Fruit fly (Drosophila melanogaster) whole organism, embryonic: ENCODE measurements around the gene Shal.

ENCODE experiments used
- Adf1 ChIP-seq: fragments of 200-800 bp; sonication (Bioruptor generic); IDR thresholded peaks from 2 replicates; pipeline ENCODE4 v1.3.6; 2022; ENCODE audit warnings: missing biosample characterization, missing genetic modification characterization
- Bdp1 ChIP-seq: fragments of 200-800 bp; sonication (Bioruptor generic); optimal IDR thresholded peaks from 3 replicates; lab custom pipeline; 2016; ENCODE audit warnings: missing biosample characterization, missing genetic modification characterization
- CG10274 ChIP-seq: fragments of 200-800 bp; sonication (Bioruptor generic); optimal IDR thresholded peaks from 3 replicates; lab custom pipeline; 2017; ENCODE audit warnings: missing biosample characterization, mild to moderate bottlenecking, missing genetic modification characterization
- CG11085 ChIP-seq: fragments of 200-800 bp; sonication (Bioruptor generic); IDR thresholded peaks from 2 replicates; pipeline ENCODE4 v1.3.6; 2022; ENCODE audit warnings: missing biosample characterization, missing genetic modification characterization
- CG11398 ChIP-seq: fragments of 200-800 bp; sonication (Bioruptor generic); optimal IDR thresholded peaks from 2 replicates; lab custom pipeline; 2016; ENCODE audit warnings: missing biosample characterization, missing genetic modification characterization
- CG13123 ChIP-seq: fragments of 200-800 bp; sonication (Bioruptor generic); optimal IDR thresholded peaks from 2 replicates; lab custom pipeline; 2016; ENCODE audit warnings: missing biosample characterization, missing genetic modification characterization
- CG13287 ChIP-seq: fragments of 200-800 bp; sonication (Bioruptor generic); IDR thresholded peaks from 2 replicates; pipeline ENCODE4 v1.3.6; 2022; ENCODE audit warnings: missing biosample characterization, missing genetic modification characterization; ENCODE audit not compliant: partially characterized antibody
- CG17186 ChIP-seq: fragments of 200-800 bp; sonication (Bioruptor generic); optimal IDR thresholded peaks from 3 replicates; lab custom pipeline; 2017; ENCODE audit warnings: missing biosample characterization, missing genetic modification reagents, missing genetic modification characterization
- CG17328 ChIP-seq: fragments of 200-800 bp; sonication (Bioruptor generic); IDR thresholded peaks from 2 replicates; pipeline ENCODE4 v1.3.6; 2022; ENCODE audit warnings: missing biosample characterization, missing genetic modification characterization
- CG2120 ChIP-seq: fragments of 200-800 bp; sonication (Bioruptor generic); optimal IDR thresholded peaks from 3 replicates; lab custom pipeline; 2016; ENCODE audit warnings: missing biosample characterization, missing genetic modification characterization
- CG2678 ChIP-seq: fragments of 200-800 bp; sonication (Bioruptor generic); optimal IDR thresholded peaks from 3 replicates; lab custom pipeline; 2019; ENCODE audit warnings: missing biosample characterization, mild to moderate bottlenecking, missing genetic modification characterization, moderate library complexity
- CG2875 ChIP-seq: fragments of 200-800 bp; sonication (Bioruptor generic); optimal IDR thresholded peaks from 2 replicates; lab custom pipeline; 2017; ENCODE audit warnings: missing biosample characterization, mild to moderate bottlenecking, missing genetic modification characterization, missing genetic modification reagents
- CG32532 ChIP-seq: fragments of 200-800 bp; sonication (Bioruptor generic); IDR thresholded peaks from 2 replicates; pipeline ENCODE4 v1.3.6; 2022; ENCODE audit warnings: missing biosample characterization, missing genetic modification characterization
- CG3995 ChIP-seq: fragments of 200-800 bp; sonication (Bioruptor generic); optimal IDR thresholded peaks from 3 replicates; lab custom pipeline; 2016; ENCODE audit warnings: missing biosample characterization, missing genetic modification characterization
- CG42726 ChIP-seq: fragments of 200-800 bp; sonication (Bioruptor generic); IDR thresholded peaks from 2 replicates; pipeline ENCODE4 v1.3.6; 2022; ENCODE audit warnings: missing biosample characterization, missing genetic modification characterization; ENCODE audit not compliant: partially characterized antibody
- CG4404 ChIP-seq: fragments of 200-800 bp; sonication (Bioruptor generic); IDR thresholded peaks from 2 replicates; pipeline ENCODE4 v1.3.6; 2022; ENCODE audit warnings: missing biosample characterization, missing genetic modification characterization
- CG4730 ChIP-seq: fragments of 200-800 bp; sonication (Bioruptor generic); IDR thresholded peaks from 2 replicates; pipeline ENCODE4 v1.3.6; 2022; ENCODE audit warnings: missing biosample characterization, missing genetic modification characterization
- CG6272 ChIP-seq: fragments of 200-800 bp; sonication (Bioruptor generic); IDR thresholded peaks from 2 replicates; pipeline ENCODE4 v1.3.6; 2022; ENCODE audit warnings: missing biosample characterization, missing genetic modification characterization
- CG6765 ChIP-seq: fragments of 200-800 bp; sonication (Bioruptor generic); optimal IDR thresholded peaks from 3 replicates; lab custom pipeline; 2017; ENCODE audit warnings: missing biosample characterization, mild to moderate bottlenecking, missing genetic modification characterization
- CG7928 ChIP-seq: fragments of 200-800 bp; sonication (Bioruptor generic); optimal IDR thresholded peaks from 2 replicates; lab custom pipeline; 2017; ENCODE audit warnings: missing biosample characterization, mild to moderate bottlenecking, missing genetic modification characterization
- CG9215 ChIP-seq: fragments of 200-800 bp; sonication (Bioruptor generic); IDR thresholded peaks from 2 replicates; pipeline ENCODE4 v1.3.6; 2022; ENCODE audit warnings: missing biosample characterization, missing genetic modification characterization
- CG9609 ChIP-seq: fragments of 200-800 bp; sonication (Bioruptor generic); optimal IDR thresholded peaks from 3 replicates; lab custom pipeline; 2016; ENCODE audit warnings: missing biosample characterization, missing genetic modification characterization
- Dbx ChIP-seq: fragments of 200-800 bp; sonication (Bioruptor generic); IDR thresholded peaks from 3 replicates; pipeline ENCODE4 v1.3.6; 2022; ENCODE audit warnings: missing biosample characterization, missing genetic modification characterization
- Doc3 ChIP-seq: fragments of 200-800 bp; sonication (Bioruptor generic); IDR thresholded peaks from 3 replicates; pipeline ENCODE4 v1.3.6; 2022; ENCODE audit warnings: missing biosample characterization, missing genetic modification characterization; ENCODE audit not compliant: partially characterized antibody
- E2f2 ChIP-seq: fragments of 200-800 bp; sonication (Bioruptor generic); IDR thresholded peaks from 2 replicates; pipeline ENCODE4 v1.3.6; 2022; ENCODE audit warnings: missing biosample characterization, missing genetic modification characterization
- Hr39 ChIP-seq: fragments of >200 bp; optimal IDR thresholded peaks from 2 replicates; lab custom pipeline; 2017
- Kr ChIP-seq: fragments of 200-800 bp; sonication (Bioruptor generic); optimal IDR thresholded peaks from 2 replicates; lab custom pipeline; 2017; ENCODE audit warnings: missing biosample characterization, mild to moderate bottlenecking, missing genetic modification characterization
- MESR4 ChIP-seq: fragments of 200-800 bp; sonication (Bioruptor generic); optimal IDR thresholded peaks from 2 replicates; lab custom pipeline; 2018; ENCODE audit warnings: missing biosample characterization, mild to moderate bottlenecking, missing genetic modification characterization, moderate library complexity
- Meics ChIP-seq: fragments of 200-800 bp; sonication (Bioruptor generic); optimal IDR thresholded peaks from 2 replicates; lab custom pipeline; 2017; ENCODE audit warnings: missing biosample characterization, mild to moderate bottlenecking, missing genetic modification characterization
- Nf-YA ChIP-seq: fragments of 200-800 bp; sonication (Bioruptor generic); IDR thresholded peaks from 2 replicates; pipeline ENCODE4 v1.3.6; 2022; ENCODE audit warnings: missing biosample characterization, missing genetic modification characterization
- Spps ChIP-seq: fragments of 200-800 bp; sonication (Bioruptor generic); optimal IDR thresholded peaks from 2 replicates; lab custom pipeline; 2018; ENCODE audit warnings: missing biosample characterization, mild to moderate bottlenecking, missing genetic modification characterization
- Tbp ChIP-seq: fragments of >200 bp; optimal IDR thresholded peaks from 2 replicates; lab custom pipeline; 2018; ENCODE audit warnings: missing biosample characterization, missing genetic modification characterization
- ase ChIP-seq: fragments of 200-800 bp; sonication (Bioruptor generic); IDR thresholded peaks from 3 replicates; pipeline ENCODE4 v1.3.6; 2022; ENCODE audit warnings: missing biosample characterization, missing genetic modification characterization
- bigmax ChIP-seq: fragments of 200-800 bp; sonication (Bioruptor generic); optimal IDR thresholded peaks from 2 replicates; lab custom pipeline; 2018; ENCODE audit warnings: missing biosample characterization, mild to moderate bottlenecking, missing genetic modification characterization
- cad ChIP-seq: fragments of >200 bp; optimal IDR thresholded peaks from 2 replicates; lab custom pipeline; 2017; ENCODE audit warnings: missing biosample characterization, missing genetic modification characterization
- cato ChIP-seq: fragments of 200-800 bp; sonication (Bioruptor generic); optimal IDR thresholded peaks from 2 replicates; lab custom pipeline; 2016; ENCODE audit warnings: missing biosample characterization, missing genetic modification characterization, borderline replicate concordance
- fd102C ChIP-seq: fragments of 200-800 bp; sonication (Bioruptor generic); optimal IDR thresholded peaks from 2 replicates; lab custom pipeline; 2018; ENCODE audit warnings: missing biosample characterization, mild to moderate bottlenecking, missing genetic modification characterization, moderate library complexity
- fd3F ChIP-seq: fragments of 200-800 bp; sonication (Bioruptor generic); optimal IDR thresholded peaks from 2 replicates; lab custom pipeline; 2018; ENCODE audit warnings: missing biosample characterization, mild to moderate bottlenecking, missing genetic modification characterization, moderate library complexity
- insv ChIP-seq, 2 experiments: fragments of 200-800 bp; sonication (Bioruptor generic); optimal IDR thresholded peaks; 3 replicates each; lab custom pipeline; 2016 to 2018; ENCODE audit warnings: missing biosample characterization in 2 of 2, missing genetic modification characterization in 2 of 2
- kah ChIP-seq: fragments of 200-800 bp; sonication (Bioruptor generic); optimal IDR thresholded peaks from 2 replicates; lab custom pipeline; 2018; ENCODE audit warnings: missing biosample characterization, mild to moderate bottlenecking, missing genetic modification characterization
- lola ChIP-seq, 3 experiments: fragments of >200 bp in 2 of 3; fragments of 200-800 bp in 1 of 3; sonication (Bioruptor generic) in 1 of 3; optimal IDR thresholded peaks; 2 replicates each; lab custom pipeline; 2017 to 2019; ENCODE audit warnings: missing biosample characterization in 3 of 3, missing genetic modification characterization in 3 of 3, mild to moderate bottlenecking in 1 of 3, moderate library complexity in 1 of 3
- oc ChIP-seq: fragments of 200-800 bp; sonication (Bioruptor generic); optimal IDR thresholded peaks from 2 replicates; lab custom pipeline; 2018; ENCODE audit warnings: missing biosample characterization, mild to moderate bottlenecking, missing genetic modification characterization, moderate library complexity
- onecut ChIP-seq: fragments of 200-800 bp; sonication (Bioruptor generic); IDR thresholded peaks from 2 replicates; pipeline ENCODE4 v1.3.6; 2022; ENCODE audit warnings: missing biosample characterization, missing genetic modification characterization
- sens ChIP-seq: fragments of 200-800 bp; sonication (Bioruptor generic); peaks from one replicate; lab custom pipeline; 2016; ENCODE audit warnings: missing biosample characterization, missing genetic modification characterization
- slbo ChIP-seq: fragments of 200-800 bp; sonication (Bioruptor generic); IDR thresholded peaks from 2 replicates; pipeline ENCODE4 v1.3.6; 2022; ENCODE audit warnings: missing biosample characterization, missing genetic modification characterization
- slou ChIP-seq: fragments of 200-800 bp; sonication (Bioruptor generic); optimal IDR thresholded peaks from 3 replicates; lab custom pipeline; 2016; ENCODE audit warnings: missing biosample characterization, missing genetic modification characterization
- slp2 ChIP-seq: fragments of 200-800 bp; sonication (Bioruptor generic); optimal IDR thresholded peaks from 2 replicates; lab custom pipeline; 2016; ENCODE audit warnings: missing biosample characterization, missing genetic modification characterization
- stwl ChIP-seq: fragments of 200-800 bp; sonication (Bioruptor generic); optimal IDR thresholded peaks from 3 replicates; lab custom pipeline; 2018; ENCODE audit warnings: missing biosample characterization, mild to moderate bottlenecking, missing genetic modification characterization, moderate library complexity
- toy ChIP-seq: fragments of 200-800 bp; sonication (Bioruptor generic); IDR thresholded peaks from 2 replicates; pipeline ENCODE4 v1.3.6; 2022; ENCODE audit warnings: missing biosample characterization, missing genetic modification characterization
- unpg ChIP-seq: fragments of 200-800 bp; sonication (Bioruptor generic); optimal IDR thresholded peaks from 3 replicates; lab custom pipeline; 2018; ENCODE audit warnings: missing biosample characterization, mild to moderate bottlenecking, missing genetic modification characterization, moderate library complexity
- wek ChIP-seq: fragments of 200-800 bp; sonication (Bioruptor generic); optimal IDR thresholded peaks from 3 replicates; lab custom pipeline; 2018; ENCODE audit warnings: missing biosample characterization, mild to moderate bottlenecking, missing genetic modification characterization, moderate library complexity

Gene Shal

DNA sequence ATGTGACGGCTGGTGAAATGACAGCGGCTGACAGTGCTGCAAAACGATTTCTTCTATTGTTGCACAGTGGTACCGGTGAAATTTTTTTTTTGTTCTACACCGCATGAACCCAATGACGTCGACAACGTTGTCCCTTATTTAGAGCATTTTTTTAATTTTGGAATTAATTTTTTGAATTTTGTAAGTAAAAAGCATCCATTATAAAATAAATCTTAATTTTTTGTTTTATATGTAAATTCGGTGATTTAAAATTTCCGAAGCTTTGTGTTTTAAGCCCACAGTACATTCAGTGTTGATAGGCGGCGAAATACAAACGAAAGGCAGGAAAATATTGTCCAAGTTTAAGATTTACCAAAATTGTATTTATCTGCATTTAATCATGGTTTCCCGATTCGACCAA, 27.8 kb upstream of the Shal start, which contains the start of the genes Lon and PIG-F (continued):
- TF ChIP-seq Kr (GFP tag; lab: Kevin White, UChicago) (peak; percentile 95), stwl (tag; lab: Kevin White, UChicago) (peak; percentile 97), oc (tag; lab: Kevin White, UChicago) (peak; percentile 98), CG4404 (peak; percentile 99), ase (GFP tag; lab: Robert Waterston, UW) (peak; percentile 98), CG6765 (GFP tag; lab: Kevin White, UChicago) (peak; percentile 98), Bdp1 (peak; percentile 93), CG3995 (peak; percentile 88), kah (GFP tag; lab: Kevin White, UChicago) (peak; percentile 97), cato (GFP tag; lab: Kevin White, UChicago) (peak; percentile 99), cad (GFP tag; lab: Kevin White, UChicago) (no peak), slou (peak; percentile 99), CG6272 (GFP tag; lab: Robert Waterston, UW) (peak; percentile 98), CG7928 (peak; percentile 84), Doc3 (GFP tag; lab: Robert Waterston, UW) (no peak; the same call in 2 of the 3 replicates), slp2 (GFP tag; lab: Kevin White, UChicago) (peak; percentile 98), CG32532 (GFP tag; lab: Robert Waterston, UW) (peak; percentile 99), CG10274 (peak; percentile 95), Dbx (GFP tag; lab: Robert Waterston, UW) (peak; percentile 99), wek (peak; percentile 87), insv (GFP tag; optimal IDR thresholded peaks at IDR 0.05; lab: Kevin White, UChicago) (peak; percentile 39 to 86), CG17328 (GFP tag; lab: Robert Waterston, UW) (peak; percentile 97), slbo (GFP tag; lab: Robert Waterston, UW) (peak; percentile 99), CG9609 (GFP tag; lab: Kevin White, UChicago) (peak; percentile 98), E2f2 (GFP tag; lab: Robert Waterston, UW) (peak; percentile 88), fd3F (peak; percentile 99), Meics (GFP tag; lab: Kevin White, UChicago) (peak; percentile 99), MESR4 (GFP tag; lab: Kevin White, UChicago) (peak; percentile 22), fd102C (GFP tag; lab: Kevin White, UChicago) (peak; percentile 94), toy (GFP tag; lab: Robert Waterston, UW) (peak; percentile 96), sens (GFP tag; lab: Kevin White, UChicago) (peak; percentile 100), CG2875 (peak; percentile 99), CG9215 (peak; percentile 99), lola (GFP tag; optimal IDR thresholded peaks at IDR 0.05; lab: Kevin White, UChicago) (peak in 1 of 3 experiments; percentile 99), Spps (tag; lab: Kevin White, UChicago) (peak; percentile 98), Tbp (no peak), Nf-YA (peak; percentile 93), onecut (GFP tag; lab: Robert Waterston, UW) (peak; percentile 96), CG11085 (GFP tag; lab: Robert Waterston, UW) (peak; percentile 97), CG17186 (GFP tag; lab: Kevin White, UChicago) (peak; percentile 90), CG2120 (GFP tag; lab: Kevin White, UChicago) (peak; percentile 99), CG11398 (GFP tag; lab: Kevin White, UChicago) (peak; percentile 94), CG4730 (GFP tag; lab: Robert Waterston, UW) (peak; percentile 97), Hr39 (no peak), CG13287 (peak; percentile 76), CG42726 (GFP tag; lab: Robert Waterston, UW) (0 out of 2 replicates have a peak, but pooled peaks have one; percentile 32), unpg (peak; percentile 99), CG13123 (GFP tag; lab: Kevin White, UChicago) (peak; percentile 98), CG2678 (tag; lab: Kevin White, UChicago) (peak; percentile 100), bigmax (GFP tag; lab: Kevin White, UChicago) (peak; percentile 65), Adf1 (peak; percentile 88)
